Worm (Caenorhabditis elegans) whole organism, young adult: Measurements from ENCODE around the gene par-1.
A peak's percentile ranks its signal among the peaks of the same experiment; 100 is the strongest.

Experiments
- C17E4.6 ChIP-seq: fragments of 200-800 bp; sonication (Bioruptor generic); IDR thresholded peaks from 2 replicates; pipeline ENCODE4 v1.3.6; 2022; ENCODE audit warnings: missing genetic modification reagents, missing genetic modification characterization, missing compliant biosample characterization
- F39B2.1 ChIP-seq: fragments of 200-800 bp; sonication (Bioruptor generic); IDR thresholded peaks from 2 replicates; pipeline ENCODE4 v1.3.6; 2022; ENCODE audit warnings: missing genetic modification reagents, missing genetic modification characterization, missing compliant biosample characterization
- Y56A3A.18 ChIP-seq: fragments of 200-800 bp; sonication (Bioruptor generic); IDR thresholded peaks from 2 replicates; pipeline ENCODE4 v1.3.6; 2022; ENCODE audit warnings: missing genetic modification reagents, missing genetic modification characterization, missing compliant biosample characterization
- bed-2 ChIP-seq: fragments of 200-800 bp; sonication (Bioruptor generic); IDR thresholded peaks from 2 replicates; pipeline ENCODE4 v1.3.6; 2022; ENCODE audit warnings: missing genetic modification reagents, missing genetic modification characterization, missing compliant biosample characterization
- efl-1 ChIP-seq: fragments of 150-350 bp; optimal IDR thresholded peaks from 2 replicates; lab custom pipeline; 2014; ENCODE audit warnings: missing biosample characterization, missing genetic modification reagents, missing genetic modification characterization
- lin-40 ChIP-seq: sonication (generic microtip); optimal IDR thresholded peaks from 2 replicates; lab custom pipeline; 2016; ENCODE audit warnings: missing genetic modification characterization, mild to moderate bottlenecking, missing compliant biosample characterization, missing genotype, missing genetic modification reagents
- mes-4 ChIP-seq: sonication (generic microtip); optimal IDR thresholded peaks from 2 replicates; lab custom pipeline; 2016; ENCODE audit warnings: missing genotype, missing genetic modification characterization, missing compliant biosample characterization

DNA sequence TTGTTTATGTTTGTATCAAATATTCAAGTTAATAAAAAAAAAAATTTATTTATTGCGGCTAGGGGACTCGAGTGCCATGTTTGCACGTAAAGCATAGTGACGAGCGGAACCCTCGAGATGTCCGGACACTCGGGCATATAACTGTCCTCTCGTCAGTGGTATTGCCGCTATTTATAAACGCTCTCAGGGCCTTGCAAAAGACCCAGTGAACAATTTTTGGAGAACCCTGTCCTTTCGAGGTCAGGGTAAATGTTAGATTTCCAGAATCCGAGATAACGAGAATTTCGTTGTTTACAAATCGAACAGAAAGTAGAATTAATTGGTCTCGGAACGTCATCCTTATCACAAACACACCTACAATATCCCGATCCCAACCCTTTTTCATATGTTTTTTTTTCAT, 52.8 kb downstream of the par-1 start, which contains the start of gene D1086.3:
- no peak for TF ChIP-seq mes-4
- peak; percentile 21 for TF ChIP-seq efl-1
- no peak for TF ChIP-seq lin-40
- TF ChIP-seq C17E4.6 (GFP tag; lab: Robert Waterston, UW), result peak; percentile 58; the same call in 1 of the 2 replicates
- no peak for TF ChIP-seq F39B2.1
- no peak for TF ChIP-seq bed-2
- no peak for TF ChIP-seq Y56A3A.18
